Worm (Caenorhabditis elegans) whole organism, L4 larva: ENCODE measurements around the gene sre-13.

ENCODE experiments used
- aly-2 ChIP-seq: sonication (generic microtip); optimal IDR thresholded peaks from 2 replicates; lab custom pipeline; 2018; ENCODE audit warnings: missing biosample characterization, missing genetic modification characterization
- dve-1 ChIP-seq: sonication (generic microtip); optimal IDR thresholded peaks from 2 replicates; lab custom pipeline; 2017; ENCODE audit warnings: antibody characterized with exemption, mild to moderate bottlenecking, missing genetic modification characterization, missing compliant biosample characterization; ENCODE audit not compliant: insufficient read depth
- lin-13 ChIP-seq: fragments of 150-350 bp; optimal IDR thresholded peaks from 2 replicates; lab custom pipeline; 2014; ENCODE audit warnings: missing biosample characterization, missing genetic modification reagents, missing genetic modification characterization
- nhr-11 ChIP-seq: fragments of 150-350 bp; optimal IDR thresholded peaks from 2 replicates; lab custom pipeline; 2014; ENCODE audit warnings: missing biosample characterization, missing genetic modification characterization
- nhr-237 ChIP-seq: sonication (generic microtip); optimal IDR thresholded peaks from 2 replicates; lab custom pipeline; 2017; ENCODE audit warnings: missing biosample characterization, missing genetic modification characterization
- nhr-25 ChIP-seq: sonication (generic microtip); optimal IDR thresholded peaks from 2 replicates; lab custom pipeline; 2017; ENCODE audit warnings: missing genetic modification characterization, mild to moderate bottlenecking, missing compliant biosample characterization, antibody characterized with exemption, moderate library complexity, borderline replicate concordance; ENCODE audit not compliant: insufficient read depth
- nhr-77 ChIP-seq: fragments of 150-350 bp; optimal IDR thresholded peaks from 2 replicates; lab custom pipeline; 2014; ENCODE audit warnings: missing biosample characterization, missing genetic modification characterization
- skn-1 ChIP-seq: fragments of 150-350 bp; optimal IDR thresholded peaks from 2 replicates; lab custom pipeline; 2014; ENCODE audit warnings: missing biosample characterization, missing genetic modification characterization
- tra-1 ChIP-seq: fragments of 200-800 bp; sonication (Bioruptor generic); IDR thresholded peaks from 2 replicates; pipeline ENCODE4 v1.3.6; 2022; ENCODE audit warnings: missing genetic modification reagents, missing genetic modification characterization, missing compliant biosample characterization
- zag-1 ChIP-seq: fragments of 150-350 bp; optimal IDR thresholded peaks from 2 replicates; lab custom pipeline; 2014; ENCODE audit warnings: missing biosample characterization, missing genetic modification characterization

ce11 chrII:14644465-14644864 lies 7.8 kb upstream of the sre-13 start:
- TF ChIP-seq nhr-77 (tag; lab: Kevin White, UChicago) (no peak), skn-1 (no peak), nhr-237 (tag; lab: Kevin White, UChicago) (no peak), nhr-25 (tag; lab: Kevin White, UChicago) (no peak), tra-1 (GFP tag; lab: Robert Waterston, UW) (no peak), nhr-11 (tag; lab: Kevin White, UChicago) (no peak), lin-13 (GFP tag; lab: Kevin White, UChicago) (no peak), dve-1 (no peak), aly-2 (no peak), zag-1 (no peak)
